Worm (Caenorhabditis elegans) whole organism, early embryonic: ENCODE data around the gene col-113.

Source experiments
- B0310.2 ChIP-seq: sonication (generic microtip); optimal IDR thresholded peaks from 2 replicates; lab custom pipeline; 2016; ENCODE audit warnings: mild to moderate bottlenecking, missing genetic modification characterization, missing compliant biosample characterization
- F13C5.2 ChIP-seq: sonication (generic microtip); optimal IDR thresholded peaks from 2 replicates; lab custom pipeline; 2017; ENCODE audit warnings: mild to moderate bottlenecking, missing genetic modification characterization, inconsistent platforms, missing compliant biosample characterization
- aly-1 ChIP-seq: sonication (generic microtip); optimal IDR thresholded peaks from 2 replicates; lab custom pipeline; 2016; ENCODE audit warnings: missing genetic modification characterization, missing compliant biosample characterization
- ama-1 ChIP-seq: fragments of 150-350 bp; optimal IDR thresholded peaks from 2 replicates; lab custom pipeline; 2014
- ceh-13 ChIP-seq: fragments of 200-800 bp; sonication (Bioruptor generic); optimal IDR thresholded peaks from 2 replicates; lab custom pipeline; 2018; ENCODE audit warnings: mild to moderate bottlenecking, missing genetic modification characterization, missing compliant biosample characterization
- ceh-36 ChIP-seq: sonication (generic microtip); optimal IDR thresholded peaks from 2 replicates; lab custom pipeline; 2016; ENCODE audit warnings: missing genetic modification characterization, inconsistent platforms, missing compliant biosample characterization
- ets-7 ChIP-seq: sonication (generic microtip); optimal IDR thresholded peaks from 2 replicates; lab custom pipeline; 2016; ENCODE audit warnings: missing genotype, missing genetic modification characterization, missing compliant biosample characterization
- flt-1 ChIP-seq: fragments of 200-800 bp; sonication (Bioruptor generic); IDR thresholded peaks from 2 replicates; pipeline ENCODE4 v1.3.6; 2022; ENCODE audit warnings: missing genetic modification characterization, missing compliant biosample characterization
- hmbx-1 ChIP-seq: sonication (generic microtip); optimal IDR thresholded peaks from 2 replicates; lab custom pipeline; 2016; ENCODE audit warnings: mild to moderate bottlenecking, missing genetic modification characterization, missing compliant biosample characterization
- hmg-4 ChIP-seq: fragments of 200-800 bp; sonication (Bioruptor generic); optimal IDR thresholded peaks from 2 replicates; lab custom pipeline; 2018; ENCODE audit warnings: mild to moderate bottlenecking, missing genetic modification characterization, missing compliant biosample characterization
- hnd-1 ChIP-seq: sonication (generic microtip); optimal IDR thresholded peaks from 2 replicates; lab custom pipeline; 2016; ENCODE audit warnings: missing genetic modification characterization, missing compliant biosample characterization
- pes-1 ChIP-seq: fragments of 200-800 bp; sonication (Bioruptor generic); IDR thresholded peaks from 2 replicates; pipeline ENCODE4 v1.3.6; 2022; ENCODE audit warnings: missing genetic modification reagents, missing genetic modification characterization, missing compliant biosample characterization
- scrt-1 ChIP-seq: fragments of 200-800 bp; sonication (Bioruptor generic); IDR thresholded peaks from 2 replicates; pipeline ENCODE4 v1.3.6; 2022; ENCODE audit warnings: missing genetic modification characterization, missing compliant biosample characterization
- sea-1 ChIP-seq: fragments of 200-800 bp; sonication (Bioruptor generic); conservative IDR thresholded peaks from 2 replicates; pipeline ENCODE4 v1.3.6; 2022; ENCODE audit warnings: missing genetic modification characterization, missing compliant biosample characterization
- tbx-11 ChIP-seq: fragments of 200-800 bp; sonication (Bioruptor generic); IDR thresholded peaks from 2 replicates; pipeline ENCODE4 v1.3.6; 2022; ENCODE audit warnings: missing genetic modification characterization, missing compliant biosample characterization
- tbx-37 ChIP-seq: fragments of 200-800 bp; sonication (Bioruptor generic); conservative IDR thresholded peaks from 2 replicates; pipeline ENCODE4 v1.3.6; 2022; ENCODE audit warnings: missing genetic modification reagents, missing genetic modification characterization, missing compliant biosample characterization
- tra-4 ChIP-seq: sonication (generic microtip); optimal IDR thresholded peaks from 2 replicates; lab custom pipeline; 2017; ENCODE audit warnings: missing genetic modification characterization, missing compliant biosample characterization

col-113 gene

DNA sequence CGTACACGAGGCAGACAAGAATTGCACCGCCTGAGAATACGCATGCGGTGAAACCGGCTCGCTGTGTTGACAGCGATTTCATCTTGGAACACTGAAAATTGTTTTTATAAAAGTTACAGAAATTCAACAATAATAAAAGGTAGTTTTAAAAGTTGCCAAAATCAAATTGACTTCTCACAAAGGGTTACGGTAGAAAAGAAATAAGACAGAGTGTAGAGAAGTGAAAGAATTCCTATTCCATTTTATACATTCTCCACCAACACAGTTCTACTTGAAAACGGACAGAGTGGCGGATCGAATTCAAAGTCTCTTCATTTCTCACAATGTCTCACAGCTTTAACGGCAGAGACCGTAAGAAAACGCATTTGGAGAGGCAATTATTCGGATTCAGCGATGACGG lies at the start of gene col-113:
TSS of gene col-113 (minus strand) at position 101 of the 400 bp plus-strand sequence.
- TF ChIP-seq ceh-13 (GFP tag; lab: Kevin White, UChicago), result no peak
- TF ChIP-seq hmbx-1 (tag; lab: Kevin White, UChicago), result no peak
- no peak for TF ChIP-seq tbx-37
- TF ChIP-seq flt-1 (GFP tag; lab: Robert Waterston, UW), result no peak
- TF ChIP-seq tbx-11, result no peak
- no peak for TF ChIP-seq F13C5.2 (tag; lab: Kevin White, UChicago)
- no peak for TF ChIP-seq ceh-36 (tag; lab: Kevin White, UChicago)

DNA sequence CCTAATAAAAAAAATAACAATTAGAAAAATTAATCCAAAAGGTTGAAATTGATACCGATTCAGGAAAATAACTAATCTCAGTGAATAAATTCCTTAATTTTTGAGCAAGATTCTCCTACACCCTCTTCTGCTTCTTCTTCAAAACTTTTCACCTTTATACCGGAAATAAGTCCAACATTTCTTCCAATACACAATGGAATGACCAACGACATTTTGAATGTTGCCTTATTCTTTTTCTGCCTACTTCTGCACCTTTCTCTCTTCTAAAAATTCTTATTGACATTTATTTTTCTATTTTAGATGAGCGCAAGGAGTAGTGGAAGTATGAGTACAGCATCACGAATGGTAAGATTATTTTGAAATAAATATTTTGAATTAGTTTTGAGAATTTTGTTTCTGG lies 44.5 kb upstream of the col-113 start, which contains the start of gene unc-8:
TSS of gene unc-8 (plus strand) at position 301 of the 400 bp plus-strand sequence.
- TF ChIP-seq ets-7 (no peak), hnd-1 (tag; lab: Kevin White, UChicago) (no peak), tbx-11 (no peak), pes-1 (GFP tag; lab: Robert Waterston, UW) (no peak), F13C5.2 (tag; lab: Kevin White, UChicago) (no peak), scrt-1 (GFP tag; lab: Robert Waterston, UW) (no peak), aly-1 (no peak), tra-4 (no peak), flt-1 (GFP tag; lab: Robert Waterston, UW) (no peak), sea-1 (GFP tag; lab: Robert Waterston, UW) (no peak), hmbx-1 (tag; lab: Kevin White, UChicago) (no peak), ceh-36 (tag; lab: Kevin White, UChicago) (no peak), ceh-13 (GFP tag; lab: Kevin White, UChicago) (no peak), ama-1 (lab: Kevin White, UChicago) (no peak), B0310.2 (tag; lab: Kevin White, UChicago) (no peak)

DNA sequence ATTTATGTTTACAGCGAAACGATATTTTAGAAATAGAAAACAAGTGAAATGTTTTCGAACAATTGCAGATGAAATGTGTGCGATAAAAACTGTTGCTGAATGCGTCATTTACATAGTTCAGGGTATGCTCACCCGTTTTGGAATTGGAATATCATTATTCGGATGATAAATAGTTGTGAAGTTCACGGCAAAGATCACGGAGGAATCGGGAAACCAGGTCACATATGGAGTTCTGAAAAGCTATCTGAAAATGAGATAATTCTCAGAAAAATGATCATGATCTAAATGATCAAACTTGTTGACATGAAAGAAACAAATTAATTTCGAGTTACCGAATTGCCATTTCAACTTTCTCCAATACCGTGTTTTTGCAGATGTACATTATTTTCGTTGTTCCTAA lies 43.4 kb upstream of the col-113 start, which contains the start of gene best-16:
TSS of gene best-16 (minus strand) at position 101 of the 400 bp plus-strand sequence.
- TF ChIP-seq ceh-13 (GFP tag; lab: Kevin White, UChicago) (no peak), B0310.2 (tag; lab: Kevin White, UChicago) (no peak), aly-1 (no peak), tbx-11 (no peak), ceh-36 (tag; lab: Kevin White, UChicago) (no peak), ama-1 (lab: Kevin White, UChicago) (no peak), hnd-1 (tag; lab: Kevin White, UChicago) (no peak), scrt-1 (GFP tag; lab: Robert Waterston, UW) (no peak), sea-1 (GFP tag; lab: Robert Waterston, UW) (no peak), tbx-37 (no peak), ets-7 (no peak), F13C5.2 (tag; lab: Kevin White, UChicago) (no peak), pes-1 (GFP tag; lab: Robert Waterston, UW) (no peak), hmbx-1 (tag; lab: Kevin White, UChicago) (no peak), tra-4 (no peak), flt-1 (GFP tag; lab: Robert Waterston, UW) (no peak), hmg-4 (GFP tag; lab: Kevin White, UChicago) (no peak)

- TF ChIP-seq sea-1 (GFP tag; lab: Robert Waterston, UW) (no peak), B0310.2 (tag; lab: Kevin White, UChicago) (no peak), tbx-11 (no peak), hmbx-1 (tag; lab: Kevin White, UChicago) (no peak), aly-1 (no peak), tra-4 (no peak), ets-7 (no peak)
Observed at ce11 chrIV:7191745-7192144, 39.4 kb upstream of the col-113 start, which contains the start of gene R13A1.5. Gene R13A1.5, minus strand, starts transcription at chrIV:7191845.

DNA sequence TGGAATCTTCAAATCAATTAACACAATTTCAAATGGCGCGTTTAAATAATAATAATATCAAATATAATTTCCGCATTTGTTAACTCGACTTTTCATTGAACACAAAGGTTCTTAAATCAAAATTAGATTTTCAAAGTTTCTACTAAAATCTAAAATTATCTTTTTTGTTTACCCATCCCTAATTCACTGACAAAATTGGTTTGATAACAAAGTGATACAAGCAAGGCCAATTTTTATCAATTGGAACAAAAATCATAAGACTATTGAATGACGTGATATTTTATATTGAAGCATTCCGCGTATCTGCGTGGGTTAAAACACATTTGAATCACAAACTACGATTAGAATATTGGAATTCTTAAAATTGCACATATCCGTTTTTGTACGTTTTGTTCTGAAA lies 38.1 kb upstream of the col-113 start:
- no peak for TF ChIP-seq ceh-13 (GFP tag; lab: Kevin White, UChicago)
- TF ChIP-seq ama-1 (lab: Kevin White, UChicago), result no peak
- no peak for TF ChIP-seq B0310.2 (tag; lab: Kevin White, UChicago)
- no peak for TF ChIP-seq scrt-1 (GFP tag; lab: Robert Waterston, UW)
- no peak for TF ChIP-seq F13C5.2 (tag; lab: Kevin White, UChicago)
- no peak for TF ChIP-seq ets-7
- no peak for TF ChIP-seq tbx-11
- no peak for TF ChIP-seq ceh-36 (tag; lab: Kevin White, UChicago)
- no peak for TF ChIP-seq hnd-1 (tag; lab: Kevin White, UChicago)
- no peak for TF ChIP-seq pes-1 (GFP tag; lab: Robert Waterston, UW)
- TF ChIP-seq tbx-37, result no peak
- TF ChIP-seq hmg-4 (GFP tag; lab: Kevin White, UChicago), result no peak
- no peak for TF ChIP-seq aly-1
- no peak for TF ChIP-seq tra-4

ce11 chrIV:7188528-7189422 lies 36.5 kb upstream of the col-113 start, which contains the start of gene srlf-7:
Gene srlf-7, plus strand, starts transcription at chrIV:7189287.
- no peak for TF ChIP-seq F13C5.2 (tag; lab: Kevin White, UChicago)
- TF ChIP-seq aly-1, result no peak
- TF ChIP-seq ceh-13 (GFP tag; lab: Kevin White, UChicago), result no peak
- no peak for TF ChIP-seq B0310.2 (tag; lab: Kevin White, UChicago)
- TF ChIP-seq hmbx-1 (tag; lab: Kevin White, UChicago), result no peak
- TF ChIP-seq tbx-37, result no peak
- no peak for TF ChIP-seq hnd-1 (tag; lab: Kevin White, UChicago)
- no peak for TF ChIP-seq ceh-36 (tag; lab: Kevin White, UChicago)
- TF ChIP-seq hmg-4 (GFP tag; lab: Kevin White, UChicago), result no peak
- TF ChIP-seq pes-1 (GFP tag; lab: Robert Waterston, UW), result no peak
- TF ChIP-seq tbx-11, result no peak
- TF ChIP-seq ama-1 (lab: Kevin White, UChicago), result no peak
- TF ChIP-seq sea-1 (GFP tag; lab: Robert Waterston, UW), result no peak
- TF ChIP-seq tra-4, result no peak
- no peak for TF ChIP-seq scrt-1 (GFP tag; lab: Robert Waterston, UW)
